Worm (Caenorhabditis elegans) whole organism, late embryonic: ENCODE measurements around the gene tag-250.

ENCODE experiments used
- C08G9.2 ChIP-seq: sonication (generic microtip); optimal IDR thresholded peaks from 2 replicates; lab custom pipeline; 2016; ENCODE audit warnings: mild to moderate bottlenecking, missing genetic modification characterization, moderate library complexity, missing compliant biosample characterization
- C38D4.7 ChIP-seq: fragments of 200-800 bp; sonication (Bioruptor generic); optimal IDR thresholded peaks from 2 replicates; lab custom pipeline; 2018; ENCODE audit warnings: mild to moderate bottlenecking, missing genetic modification characterization, moderate library complexity, missing compliant biosample characterization
- K09A11.1 ChIP-seq: sonication (generic microtip); optimal IDR thresholded peaks from 2 replicates; lab custom pipeline; 2017; ENCODE audit warnings: antibody characterized with exemption, mild to moderate bottlenecking, missing genetic modification characterization, missing compliant biosample characterization; ENCODE audit not compliant: insufficient read depth
- T23F11.4 ChIP-seq: fragments of 200-800 bp; sonication (Bioruptor generic); optimal IDR thresholded peaks from 2 replicates; lab custom pipeline; 2018; ENCODE audit warnings: mild to moderate bottlenecking, missing genetic modification characterization, missing compliant biosample characterization
- Y22D7AL.16 ChIP-seq: sonication (generic microtip); optimal IDR thresholded peaks from 2 replicates; lab custom pipeline; 2016; ENCODE audit warnings: missing genetic modification characterization, missing compliant biosample characterization
- ahr-1 ChIP-seq: sonication (generic microtip); optimal IDR thresholded peaks from 2 replicates; lab custom pipeline; 2016; ENCODE audit warnings: missing genetic modification characterization, missing compliant biosample characterization
- ama-1 ChIP-seq: fragments of 150-350 bp; optimal IDR thresholded peaks from 2 replicates; lab custom pipeline; 2014
- ceh-18 ChIP-seq: sonication (generic microtip); optimal IDR thresholded peaks from 2 replicates; lab custom pipeline; 2016; ENCODE audit warnings: missing genetic modification characterization, missing compliant biosample characterization
- ceh-22 ChIP-seq: sonication (generic microtip); optimal IDR thresholded peaks from 2 replicates; lab custom pipeline; 2017; ENCODE audit warnings: missing biosample characterization, missing genetic modification characterization
- ceh-24 ChIP-seq: sonication (generic microtip); optimal IDR thresholded peaks from 2 replicates; lab custom pipeline; 2016; ENCODE audit warnings: mild to moderate bottlenecking, missing genetic modification characterization, missing compliant biosample characterization
- ceh-31 ChIP-seq: sonication (generic microtip); optimal IDR thresholded peaks from 2 replicates; lab custom pipeline; 2016; ENCODE audit warnings: missing genetic modification characterization, missing compliant biosample characterization
- che-1 ChIP-seq: sonication (generic microtip); optimal IDR thresholded peaks from 2 replicates; lab custom pipeline; 2016; ENCODE audit warnings: mild to moderate bottlenecking, missing genetic modification characterization, missing compliant biosample characterization
- dve-1 ChIP-seq: sonication (generic microtip); optimal IDR thresholded peaks from 2 replicates; lab custom pipeline; 2017; ENCODE audit warnings: antibody characterized with exemption, mild to moderate bottlenecking, missing genetic modification characterization, missing compliant biosample characterization
- elt-2 ChIP-seq: sonication (generic microtip); optimal IDR thresholded peaks from 2 replicates; lab custom pipeline; 2016; ENCODE audit warnings: missing genetic modification reagents, missing genetic modification characterization, missing compliant biosample characterization
- elt-4 ChIP-seq: sonication (generic microtip); optimal IDR thresholded peaks from 2 replicates; lab custom pipeline; 2016; ENCODE audit warnings: missing genetic modification characterization, missing compliant biosample characterization
- fkh-10 ChIP-seq: fragments of 150-350 bp; optimal IDR thresholded peaks from 2 replicates; lab custom pipeline; 2014; ENCODE audit warnings: missing biosample characterization, missing genetic modification reagents, missing genetic modification characterization
- gmeb-2 ChIP-seq: sonication (generic microtip); optimal IDR thresholded peaks from 2 replicates; lab custom pipeline; 2016; ENCODE audit warnings: missing genetic modification characterization, inconsistent platforms, missing compliant biosample characterization
- hlh-13 ChIP-seq: fragments of 200-800 bp; sonication (Bioruptor generic); optimal IDR thresholded peaks from 2 replicates; lab custom pipeline; 2018; ENCODE audit warnings: mild to moderate bottlenecking, missing genetic modification characterization, missing compliant biosample characterization
- hlh-30 ChIP-seq: sonication (generic microtip); optimal IDR thresholded peaks from 2 replicates; lab custom pipeline; 2017; ENCODE audit warnings: antibody characterized with exemption, missing genetic modification characterization, missing compliant biosample characterization; ENCODE audit not compliant: insufficient read depth
- hlh-6 ChIP-seq: sonication (generic microtip); optimal IDR thresholded peaks from 2 replicates; lab custom pipeline; 2016; ENCODE audit warnings: missing genotype, missing genetic modification characterization, missing compliant biosample characterization
- lin-11 ChIP-seq: fragments of 200-800 bp; sonication (Bioruptor generic); optimal IDR thresholded peaks from 2 replicates; lab custom pipeline; 2018; ENCODE audit warnings: mild to moderate bottlenecking, missing genetic modification characterization, missing compliant biosample characterization
- nfya-1 ChIP-seq: sonication (generic microtip); optimal IDR thresholded peaks from 2 replicates; lab custom pipeline; 2017; ENCODE audit warnings: missing genetic modification characterization, mild to moderate bottlenecking, missing compliant biosample characterization, antibody characterized with exemption, moderate library complexity
- nhr-232 ChIP-seq: sonication (generic microtip); optimal IDR thresholded peaks from 2 replicates; lab custom pipeline; 2016; ENCODE audit warnings: missing genetic modification characterization, missing compliant biosample characterization
- npax-4 ChIP-seq: sonication (generic microtip); optimal IDR thresholded peaks from 2 replicates; lab custom pipeline; 2016; ENCODE audit warnings: missing genetic modification characterization, missing compliant biosample characterization
- pag-3 ChIP-seq: sonication (generic microtip); optimal IDR thresholded peaks from 2 replicates; lab custom pipeline; 2016; ENCODE audit warnings: missing compliant biosample characterization, missing genetic modification characterization, borderline replicate concordance
- pat-9 ChIP-seq: fragments of 200-800 bp; sonication (Bioruptor generic); optimal IDR thresholded peaks from 2 replicates; lab custom pipeline; 2018; ENCODE audit warnings: mild to moderate bottlenecking, missing genetic modification characterization, moderate library complexity, missing compliant biosample characterization
- pha-2 ChIP-seq: sonication (generic microtip); optimal IDR thresholded peaks from 2 replicates; lab custom pipeline; 2017; ENCODE audit warnings: mild to moderate bottlenecking, missing genetic modification characterization, missing compliant biosample characterization
- pha-4 ChIP-seq: fragments of 150-350 bp; optimal IDR thresholded peaks from 2 replicates; lab custom pipeline; 2018; ENCODE audit warnings: missing biosample characterization, missing genetic modification reagents, missing genetic modification characterization
- pros-1 ChIP-seq: fragments of 150-350 bp; optimal IDR thresholded peaks from 2 replicates; lab custom pipeline; 2014; ENCODE audit warnings: missing biosample characterization, missing genetic modification reagents, missing genetic modification characterization
- rnt-1 ChIP-seq: sonication (generic microtip); optimal IDR thresholded peaks from 2 replicates; lab custom pipeline; 2016; ENCODE audit warnings: missing genetic modification characterization, missing compliant biosample characterization
- sox-2 ChIP-seq: fragments of 200-800 bp; sonication (Bioruptor generic); IDR thresholded peaks from 2 replicates; pipeline ENCODE4 v1.3.6; 2022; ENCODE audit warnings: missing genetic modification reagents, missing genetic modification characterization, missing compliant biosample characterization
- sox-4 ChIP-seq: sonication (generic microtip); optimal IDR thresholded peaks from 2 replicates; lab custom pipeline; 2017; ENCODE audit warnings: mild to moderate bottlenecking, missing genetic modification characterization, inconsistent platforms, missing compliant biosample characterization
- syd-9 ChIP-seq: sonication (generic microtip); optimal IDR thresholded peaks from 2 replicates; lab custom pipeline; 2016; ENCODE audit warnings: mild to moderate bottlenecking, missing genetic modification characterization, moderate library complexity, missing compliant biosample characterization
- tbx-2 ChIP-seq: sonication (generic microtip); optimal IDR thresholded peaks from 2 replicates; lab custom pipeline; 2016; ENCODE audit warnings: missing genetic modification characterization, missing compliant biosample characterization
- tbx-7 ChIP-seq: sonication (generic microtip); optimal IDR thresholded peaks from 2 replicates; lab custom pipeline; 2016; ENCODE audit warnings: missing genotype, missing genetic modification characterization, missing compliant biosample characterization
- ttx-3 ChIP-seq: sonication (generic microtip); optimal IDR thresholded peaks from 2 replicates; lab custom pipeline; 2016; ENCODE audit warnings: missing genetic modification reagents, missing genetic modification characterization, missing compliant biosample characterization
- unc-42 ChIP-seq: sonication (generic microtip); optimal IDR thresholded peaks from 2 replicates; lab custom pipeline; 2016; ENCODE audit warnings: missing genotype, missing genetic modification characterization, missing compliant biosample characterization
- unc-55 ChIP-seq: sonication (generic microtip); optimal IDR thresholded peaks from 2 replicates; lab custom pipeline; 2017; ENCODE audit warnings: missing biosample characterization, missing genetic modification reagents, missing genetic modification characterization
- unc-86 ChIP-seq: sonication (generic microtip); optimal IDR thresholded peaks from 2 replicates; lab custom pipeline; 2016; ENCODE audit warnings: missing genetic modification characterization, missing compliant biosample characterization

Gene tag-250

DNA sequence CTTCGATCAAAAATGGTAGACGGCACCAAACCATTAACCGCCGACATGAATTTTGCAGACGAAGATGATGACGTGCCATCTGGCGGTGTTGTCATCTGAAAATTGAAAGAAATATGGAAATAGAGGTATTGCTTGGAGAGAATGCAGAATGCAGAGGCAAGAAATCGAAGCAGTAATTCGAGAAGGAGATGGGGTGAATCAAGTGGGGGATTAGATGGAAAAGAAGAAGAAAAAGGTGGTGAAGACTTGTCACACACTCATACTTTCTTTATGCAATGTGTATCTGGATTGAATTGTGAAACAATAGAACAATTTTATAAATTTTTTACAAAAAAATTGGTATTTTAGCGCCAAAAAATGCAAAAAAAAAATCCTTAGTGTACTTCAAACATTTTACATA, at the start of gene tag-250:
TSS of gene tag-250 (minus strand) at position 101 of the 400 bp plus-strand sequence.
- TF ChIP-seq C38D4.7 (GFP tag; lab: Kevin White, UChicago) (no peak), ama-1 (lab: Kevin White, UChicago) (no peak), ttx-3 (no peak), ceh-22 (tag; lab: Kevin White, UChicago) (no peak), C08G9.2 (tag; lab: Kevin White, UChicago) (no peak)

ce11 chrIII:7973968-7974607, 49.4 kb upstream of the tag-250 start:
- TF ChIP-seq fkh-10 (GFP tag; lab: Kevin White, UChicago) (no peak), pag-3 (tag; lab: Kevin White, UChicago) (no peak), Y22D7AL.16 (tag; lab: Kevin White, UChicago) (no peak)

DNA sequence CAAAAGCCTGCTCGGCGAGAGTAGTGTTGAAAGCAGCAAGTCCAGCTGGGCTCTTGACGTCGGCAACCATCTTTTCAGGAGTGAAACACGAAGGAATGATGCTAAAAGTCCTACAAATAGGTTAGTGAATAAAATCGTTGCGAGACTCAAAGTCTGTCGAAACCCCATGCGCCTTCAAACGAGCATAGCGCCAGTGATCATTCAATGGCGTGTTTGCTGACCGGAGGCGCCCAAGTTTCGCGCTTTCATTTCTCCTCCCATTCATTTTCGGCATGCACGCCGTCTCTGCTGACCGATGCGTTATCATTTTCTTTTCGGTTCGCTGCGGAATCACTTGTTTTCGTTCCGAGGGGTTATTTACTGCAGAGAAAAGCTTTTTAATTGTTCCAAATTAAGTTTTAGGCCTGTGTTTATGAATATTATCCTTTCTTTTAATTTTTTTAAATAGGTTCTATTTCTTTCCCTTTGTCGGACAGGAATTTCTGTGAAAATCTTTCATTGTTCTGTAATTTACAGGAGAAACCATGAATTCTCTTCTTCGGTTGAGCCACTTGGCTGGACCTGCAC, 48.6 kb upstream of the tag-250 start, which contains the start of the genes eef-1B.1 and aco-2:
TSS of gene eef-1B.1 (minus strand) at position 186 of the 567 bp plus-strand sequence.
TSS of gene aco-2 (plus strand) at position 517 of the 567 bp plus-strand sequence.
- no peak for TF ChIP-seq K09A11.1 (tag; lab: Kevin White, UChicago)
- TF ChIP-seq unc-55: peak; percentile 3
- peak; percentile 37 for TF ChIP-seq hlh-30 (tag; lab: Kevin White, UChicago)
- TF ChIP-seq ceh-31 (tag; lab: Kevin White, UChicago): peak; percentile 55
- TF ChIP-seq nhr-232: no peak
- TF ChIP-seq syd-9 (tag; lab: Kevin White, UChicago): no peak
- no peak for TF ChIP-seq hlh-13 (GFP tag; lab: Kevin White, UChicago)
- TF ChIP-seq ahr-1 (tag; lab: Kevin White, UChicago): no peak
- no peak for TF ChIP-seq ttx-3
- TF ChIP-seq tbx-2 (tag; lab: Kevin White, UChicago): peak; percentile 41
- no peak for TF ChIP-seq tbx-7
- TF ChIP-seq fkh-10 (GFP tag; lab: Kevin White, UChicago): no peak
- peak; percentile 6 for TF ChIP-seq unc-86 (tag; lab: Kevin White, UChicago)
- no peak for TF ChIP-seq T23F11.4 (GFP tag; lab: Kevin White, UChicago)
- peak; percentile 62 for TF ChIP-seq unc-42
- TF ChIP-seq pat-9 (tag; lab: Kevin White, UChicago): peak; percentile 29
- TF ChIP-seq rnt-1: no peak
- TF ChIP-seq sox-2 (GFP tag; lab: Robert Waterston, UW): no peak
- no peak for TF ChIP-seq gmeb-2 (tag; lab: Kevin White, UChicago)
- peak; percentile 11 for TF ChIP-seq dve-1
- peak; percentile 61 for TF ChIP-seq nfya-1 (tag; lab: Kevin White, UChicago)
- TF ChIP-seq elt-2 (tag; lab: Kevin White, UChicago): peak; percentile 25
- no peak for TF ChIP-seq pag-3 (tag; lab: Kevin White, UChicago)
- TF ChIP-seq ceh-18 (tag; lab: Kevin White, UChicago): peak; percentile 25
- no peak for TF ChIP-seq ama-1 (lab: Kevin White, UChicago)
- no peak for TF ChIP-seq pha-4 (tag; lab: Kevin White, UChicago)

ce11 chrIII:7972687-7973086, 48.0 kb upstream of the tag-250 start:
- TF ChIP-seq ceh-24: no peak
- TF ChIP-seq lin-11: no peak
- no peak for TF ChIP-seq pag-3 (tag; lab: Kevin White, UChicago)
- no peak for TF ChIP-seq fkh-10 (GFP tag; lab: Kevin White, UChicago)
- no peak for TF ChIP-seq unc-55
- no peak for TF ChIP-seq che-1
- TF ChIP-seq pros-1 (tag; lab: Kevin White, UChicago): no peak
- no peak for TF ChIP-seq sox-4
- TF ChIP-seq hlh-6 (tag; lab: Kevin White, UChicago): no peak
- TF ChIP-seq pha-2 (tag; lab: Kevin White, UChicago): no peak
- TF ChIP-seq elt-4 (tag; lab: Kevin White, UChicago): no peak
- no peak for TF ChIP-seq unc-42
- no peak for TF ChIP-seq npax-4 (tag; lab: Kevin White, UChicago)
